Worm (Caenorhabditis elegans): Measurements from ENCODE around the gene W05H9.4.

The W05H9.4 gene

ce11 chrX:6296402-6296844 is 33.0 kb downstream of the W05H9.4 start (continued):
- peak; percentile 82 for TF ChIP-seq blmp-1 (tag; optimal IDR thresholded peaks at IDR 0.05; ENCODE audit: insufficient read depth)
- TF ChIP-seq unc-62 (GFP tag; optimal IDR thresholded peaks at IDR 0.05), result peak; percentile 94
- peak; percentile 99 for TF ChIP-seq nhr-25 (tag; optimal IDR thresholded peaks at IDR 0.05)

ce11 chrX:6299641-6300240 is 36.3 kb downstream of the W05H9.4 start, which contains the start of gene cest-16:
cest-16 (plus strand) TSS chrX:6299942.
- peak; percentile 25 for TF ChIP-seq nhr-129 (tag; optimal IDR thresholded peaks at IDR 0.05)
- no peak for TF ChIP-seq peb-1 (tag; optimal IDR thresholded peaks at IDR 0.05)

ce11 chrX:6311391-6311790 is 47.9 kb downstream of the W05H9.4 start, which contains the start of gene npr-38:
npr-38 (plus strand) TSS chrX:6311691.
- TF ChIP-seq lin-11 (tag; optimal IDR thresholded peaks at IDR 0.05) (no peak), aly-2 (tag; optimal IDR thresholded peaks at IDR 0.05) (no peak), ZK546.5 (tag; optimal IDR thresholded peaks at IDR 0.05) (no peak), R02D3.7 (tag; optimal IDR thresholded peaks at IDR 0.05) (no peak), sma-9 (GFP tag; optimal IDR thresholded peaks at IDR 0.05) (no peak), sma-9 (tag; optimal IDR thresholded peaks at IDR 0.05) (no peak), elt-3 (tag; optimal IDR thresholded peaks at IDR 0.05) (no peak)

All from whole organism, L2 larva.